Fruit fly (Drosophila melanogaster): Measurements from ENCODE around the gene Atu.

dm6 chr3R:5571437-5571750 lies 41.8 kb upstream of the Atu start:
- TF ChIP-seq Hr39 (GFP tag; optimal IDR thresholded peaks at IDR 0.05) (no peak), Gug (GFP tag; IDR thresholded peaks at IDR 0.05) (no peak)
